Worm (Caenorhabditis elegans) whole organism, L4/young adult: Measurements from ENCODE around the gene C03B8.3.

ENCODE experiments used
- dao-5 ChIP-seq: sonication (generic microtip); optimal IDR thresholded peaks from 2 replicates; lab custom pipeline; 2016; ENCODE audit warnings: missing genotype, missing genetic modification characterization, moderate library complexity, missing compliant biosample characterization
- him-1 ChIP-seq: sonication (generic microtip); optimal IDR thresholded peaks from 2 replicates; lab custom pipeline; 2016; ENCODE audit warnings: missing genotype, missing genetic modification reagents, missing genetic modification characterization, missing compliant biosample characterization

ce11 chrIII:7736806-7737205 is 24.7 kb downstream of the C03B8.3 start:
- no peak for TF ChIP-seq him-1 (tag; lab: Kevin White, UChicago)
- no peak for TF ChIP-seq dao-5 (tag; lab: Kevin White, UChicago)
